Fruit fly (Drosophila melanogaster): ENCODE results near the gene CalpC.

Gene CalpC

DNA sequence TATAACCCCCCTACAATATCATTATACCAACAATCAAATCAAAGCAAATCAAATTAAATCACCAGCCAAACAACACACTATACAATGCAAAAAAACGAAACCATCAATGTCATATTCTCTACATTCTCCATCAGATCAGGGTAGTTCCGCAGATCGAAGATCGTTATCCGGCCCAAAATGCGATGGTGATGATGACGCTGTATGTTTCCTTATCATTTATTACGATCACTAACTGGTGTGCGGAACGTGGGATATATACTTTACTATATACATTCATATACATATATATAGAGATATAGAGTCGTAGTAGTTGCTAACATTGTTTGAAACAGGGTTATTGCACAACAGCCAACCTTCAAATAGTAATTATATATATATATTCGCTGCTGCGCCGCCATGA, 44.3 kb upstream of the CalpC start:
- TF ChIP-seq woc (GFP tag; optimal IDR thresholded peaks at IDR 0.05) (no peak), dmrt93B (GFP tag; optimal IDR thresholded peaks at IDR 0.05) (no peak), Jra (GFP tag; optimal IDR thresholded peaks at IDR 0.05) (no peak), h (GFP tag; optimal IDR thresholded peaks at IDR 0.05) (no peak), Abd-B (GFP tag; optimal IDR thresholded peaks at IDR 0.05) (no peak), psq (GFP tag; optimal IDR thresholded peaks at IDR 0.05) (no peak), HLH106 (tag; optimal IDR thresholded peaks at IDR 0.05) (no peak), fru (GFP tag; optimal IDR thresholded peaks at IDR 0.05) (no peak), CrebA (GFP tag; optimal IDR thresholded peaks at IDR 0.05; ENCODE audit: borderline replicate concordance) (no peak), GATAd (GFP tag; optimal IDR thresholded peaks at IDR 0.05) (no peak), Dif (GFP tag; optimal IDR thresholded peaks at IDR 0.05; ENCODE audit: partially characterized antibody) (no peak)

DNA sequence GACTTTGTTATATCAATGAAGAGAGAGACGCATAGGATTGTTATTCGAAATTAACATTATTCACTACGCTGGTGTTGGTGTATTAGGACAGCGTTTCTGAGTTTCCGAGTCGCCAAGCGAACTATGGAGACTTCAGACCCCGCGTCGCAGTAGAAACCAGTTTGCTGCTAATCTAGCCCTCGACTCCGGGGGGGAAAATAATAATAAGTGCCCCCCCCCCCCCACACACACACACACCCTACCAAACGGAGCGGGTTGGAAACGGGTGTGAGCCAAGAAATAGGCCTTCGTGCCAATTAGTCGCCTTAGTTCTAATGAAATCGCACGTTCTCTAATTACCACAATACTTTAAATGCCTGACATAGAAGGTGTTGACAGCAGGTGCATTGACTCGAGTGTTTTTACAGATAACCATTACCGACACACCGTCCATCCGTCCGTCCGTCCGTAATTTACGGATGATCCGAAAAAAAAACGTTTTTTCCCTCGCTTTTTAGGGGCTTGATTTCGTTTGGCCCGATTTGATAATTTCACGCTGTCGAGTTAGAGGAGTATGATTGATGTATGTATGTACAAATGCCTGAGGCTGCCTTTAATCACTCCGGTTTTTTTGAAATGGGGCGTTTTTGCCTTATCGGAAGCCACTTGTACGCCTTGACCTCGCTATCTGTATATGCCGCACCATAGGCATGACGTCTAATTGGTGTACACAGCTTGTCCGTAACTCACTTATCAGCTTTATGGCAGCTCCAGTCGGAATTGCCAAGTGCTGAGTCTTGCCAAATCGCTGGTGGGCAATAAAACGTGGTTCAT, 43.6 kb upstream of the CalpC start:
- TF ChIP-seq CG9705 (GFP tag; optimal IDR thresholded peaks at IDR 0.05) (no peak), Jra (GFP tag; optimal IDR thresholded peaks at IDR 0.05) (no peak), dl (GFP tag; optimal IDR thresholded peaks at IDR 0.05; ENCODE audit: insufficient read depth in 1 of 2, partially characterized antibody in 2 of 2) (no peak), Abd-B (GFP tag; optimal IDR thresholded peaks at IDR 0.05) (no peak), Mio (GFP tag; optimal IDR thresholded peaks at IDR 0.05) (no peak), h (GFP tag; optimal IDR thresholded peaks at IDR 0.05) (peak; percentile 27), Rel (GFP tag; optimal IDR thresholded peaks at IDR 0.05) (peak; percentile 47), Rel (tag; optimal IDR thresholded peaks at IDR 0.05) (peak; percentile 81), usp (GFP tag; optimal IDR thresholded peaks at IDR 0.05) (no peak), N (GFP tag; optimal IDR thresholded peaks at IDR 0.05) (no peak), tai (GFP tag; optimal IDR thresholded peaks at IDR 0.05) (no peak), dsf (GFP tag; optimal IDR thresholded peaks at IDR 0.05; ENCODE audit: borderline replicate concordance) (no peak), lola (GFP tag; optimal IDR thresholded peaks at IDR 0.05) (no peak), CrebA (GFP tag; optimal IDR thresholded peaks at IDR 0.05; ENCODE audit: borderline replicate concordance) (no peak), rgr (GFP tag; optimal IDR thresholded peaks at IDR 0.05) (no peak)

DNA sequence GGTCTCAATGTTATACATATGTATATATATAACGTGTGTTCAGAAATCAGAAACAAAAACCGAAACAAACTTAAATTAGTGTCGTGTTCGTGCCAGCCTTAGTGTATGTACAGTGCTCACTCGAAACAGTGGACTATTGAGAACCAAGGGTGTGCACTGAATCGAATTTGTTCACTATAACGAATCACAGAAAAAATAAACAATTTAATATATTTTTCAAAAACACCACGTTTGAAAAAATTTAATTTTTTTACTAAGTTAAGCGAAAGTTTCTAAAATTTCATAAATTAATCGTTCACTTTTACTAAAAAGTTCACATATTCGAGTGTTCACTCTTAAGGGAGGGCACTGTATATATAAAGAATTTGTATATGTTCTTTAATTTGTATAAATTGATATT, 40.4 kb upstream of the CalpC start:
- TF ChIP-seq Sp1 (GFP tag; optimal IDR thresholded peaks at IDR 0.05) (peak; percentile 6), rgr (GFP tag; optimal IDR thresholded peaks at IDR 0.05) (peak; percentile 19), fru (GFP tag; optimal IDR thresholded peaks at IDR 0.05) (peak; percentile 33), psq (GFP tag; optimal IDR thresholded peaks at IDR 0.05) (no peak), HLH106 (tag; optimal IDR thresholded peaks at IDR 0.05) (peak; percentile 35), foxo (GFP tag; optimal IDR thresholded peaks at IDR 0.05) (peak in 1 of 2 experiments; percentile 42), OdsH (GFP tag; optimal IDR thresholded peaks at IDR 0.05) (peak; percentile 15), ey (GFP tag; optimal IDR thresholded peaks at IDR 0.05) (peak; percentile 1), Abd-B (GFP tag; optimal IDR thresholded peaks at IDR 0.05) (no peak), h (GFP tag; optimal IDR thresholded peaks at IDR 0.05) (peak; percentile 25), br (GFP tag; optimal IDR thresholded peaks at IDR 0.05) (peak; percentile 2)

DNA sequence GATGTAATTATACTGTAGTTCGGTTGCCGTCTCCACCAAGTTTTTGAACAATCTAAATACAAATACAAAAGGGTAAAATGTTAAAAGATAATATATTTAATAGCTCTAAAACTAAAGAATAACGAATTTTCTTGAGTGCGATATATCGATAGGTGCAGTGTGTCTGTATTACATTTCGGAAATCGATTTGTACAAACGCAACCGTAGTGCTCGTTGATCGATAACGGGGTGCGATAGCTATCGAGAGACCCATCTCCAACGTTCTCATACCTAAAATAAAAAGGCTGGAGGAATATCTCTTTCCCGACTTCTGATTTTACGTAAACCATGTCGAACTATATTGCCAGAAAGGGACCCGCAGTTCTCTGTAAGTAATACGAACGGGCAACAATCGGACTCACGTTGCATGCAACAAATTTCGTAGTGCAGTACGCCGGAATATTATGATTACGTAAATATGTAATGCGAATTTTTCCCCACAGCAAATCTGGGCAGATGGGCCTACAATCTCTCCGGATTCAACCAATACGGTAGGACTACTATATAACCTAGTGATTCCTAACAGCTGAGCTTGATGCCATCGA, 39.4 kb upstream of the CalpC start, which contains the start of gene UQCR-14:
TSS of gene UQCR-14 (plus strand) at position 206 of the 584 bp plus-strand sequence.
- TF ChIP-seq sage (GFP tag; optimal IDR thresholded peaks at IDR 0.05) (no peak), Abd-B (GFP tag; optimal IDR thresholded peaks at IDR 0.05) (no peak), CG32264 (GFP tag; optimal IDR thresholded peaks at IDR 0.05) (no peak), fru (GFP tag; optimal IDR thresholded peaks at IDR 0.05) (no peak), Dif (GFP tag; optimal IDR thresholded peaks at IDR 0.05; ENCODE audit: partially characterized antibody) (no peak), dsf (GFP tag; optimal IDR thresholded peaks at IDR 0.05; ENCODE audit: borderline replicate concordance) (peak; percentile 15), Mio (GFP tag; optimal IDR thresholded peaks at IDR 0.05) (no peak), HLH106 (tag; optimal IDR thresholded peaks at IDR 0.05) (peak; percentile 24), Hr78 (GFP tag; optimal IDR thresholded peaks at IDR 0.05) (no peak), Hnf4 (GFP tag; optimal IDR thresholded peaks at IDR 0.05) (peak; percentile 49), br (GFP tag; optimal IDR thresholded peaks at IDR 0.05) (peak; percentile 25), dl (GFP tag; optimal IDR thresholded peaks at IDR 0.05; ENCODE audit: insufficient read depth in 1 of 2, partially characterized antibody in 2 of 2) (no peak), psq (GFP tag; optimal IDR thresholded peaks at IDR 0.05) (no peak), sv (GFP tag; optimal IDR thresholded peaks at IDR 0.05) (no peak), Hr83 (GFP tag; optimal IDR thresholded peaks at IDR 0.05; ENCODE audit: poor library complexity, severe bottlenecking) (peak; percentile 70), pan (optimal IDR thresholded peaks at IDR 0.05) (no peak), Dfd (GFP tag; optimal IDR thresholded peaks at IDR 0.05) (no peak), GATAd (GFP tag; optimal IDR thresholded peaks at IDR 0.05) (no peak), CrebA (GFP tag; optimal IDR thresholded peaks at IDR 0.05; ENCODE audit: borderline replicate concordance) (no peak), jim (GFP tag; optimal IDR thresholded peaks at IDR 0.05) (no peak), Vsx2 (GFP tag; optimal IDR thresholded peaks at IDR 0.05; ENCODE audit: partially characterized antibody) (no peak), CG9705 (GFP tag; optimal IDR thresholded peaks at IDR 0.05) (no peak), Jra (GFP tag; optimal IDR thresholded peaks at IDR 0.05) (peak; percentile 55), N (GFP tag; optimal IDR thresholded peaks at IDR 0.05) (no peak), dmrt93B (GFP tag; optimal IDR thresholded peaks at IDR 0.05) (no peak), woc (GFP tag; optimal IDR thresholded peaks at IDR 0.05) (peak; percentile 27), Sp1 (GFP tag; optimal IDR thresholded peaks at IDR 0.05) (peak; percentile 26), tai (GFP tag; optimal IDR thresholded peaks at IDR 0.05) (peak; percentile 59), Myc (optimal IDR thresholded peaks at IDR 0.05) (no peak), brk (GFP tag; optimal IDR thresholded peaks at IDR 0.05) (no peak)
